Worm (Caenorhabditis elegans): ENCODE results near the gene rib-1.

rib-1 gene

DNA sequence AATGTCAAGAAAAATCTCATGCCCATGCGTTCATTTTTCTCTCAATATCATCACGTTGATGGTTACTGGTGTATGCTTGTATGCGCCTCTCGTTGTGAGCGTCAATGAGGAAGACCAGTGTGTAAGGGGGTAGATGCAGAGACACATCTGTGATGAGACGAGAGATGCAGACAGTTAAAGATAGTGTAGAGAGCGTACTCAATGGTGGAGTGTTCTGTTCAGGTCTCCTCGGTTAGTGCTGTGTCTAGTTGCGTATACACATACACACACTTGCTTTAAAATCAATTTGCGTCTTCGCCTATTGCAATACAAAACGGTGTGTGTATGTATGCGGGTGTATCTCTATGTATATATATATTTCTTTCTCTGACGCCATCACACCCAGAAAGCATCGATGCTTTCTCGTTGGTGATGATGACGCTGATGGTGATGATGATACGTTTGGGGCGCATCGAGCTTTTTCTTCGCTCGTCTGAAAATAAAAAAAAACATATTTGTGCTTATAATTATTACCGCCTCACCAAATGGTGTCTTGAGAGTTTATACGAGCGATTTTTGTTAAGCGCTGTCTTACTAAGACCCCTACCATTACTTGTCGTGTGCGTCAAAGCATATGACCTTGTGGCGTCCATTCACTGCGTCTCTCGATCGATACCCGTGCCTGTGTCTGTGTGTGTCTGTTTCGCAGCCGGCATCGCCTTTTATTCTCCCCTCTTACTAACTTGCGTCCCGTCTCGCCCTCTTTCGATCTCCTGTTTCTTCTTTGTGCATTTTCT, 15.0 kb downstream of the rib-1 start, which contains the start of gene F40F11.3 (continued):
- TF ChIP-seq F23B12.7 (tag; optimal IDR thresholded peaks at IDR 0.05; ENCODE audit: insufficient read depth) (no peak), F57A8.1 (GFP tag; optimal IDR thresholded peaks at IDR 0.05) (peak; percentile 25), pha-4 (tag; optimal IDR thresholded peaks at IDR 0.05) (no peak), pbrm-1 (GFP tag; IDR thresholded peaks at IDR 0.05) (peak; percentile 73), hmg-20 (GFP tag; IDR thresholded peaks at IDR 0.05) (peak; percentile 37; the same call in 1 of the 2 replicates), madf-3 (GFP tag; IDR thresholded peaks at IDR 0.05) (0 out of 2 replicates have a peak, but pooled peaks have one; percentile 48), snpc-4 (GFP tag; optimal IDR thresholded peaks at IDR 0.05) (no peak), snpc-4 (tag; optimal IDR thresholded peaks at IDR 0.05) (peak in 3 of 4 experiments; percentile 20 to 44 (median 26)), B0019.2 (GFP tag; conservative IDR thresholded peaks at IDR 0.05) (no peak), mcd-1 (GFP tag; IDR thresholded peaks at IDR 0.05) (peak; percentile 64), attf-3 (GFP tag; conservative IDR thresholded peaks at IDR 0.05) (no peak), tbp1 (GFP tag; optimal IDR thresholded peaks at IDR 0.05) (peak; percentile 54), egl-18 (GFP tag; IDR thresholded peaks at IDR 0.05) (0 out of 2 replicates have a peak, but pooled peaks have one; percentile 40), bed-1 (GFP tag; IDR thresholded peaks at IDR 0.05) (no peak), efl-1 (GFP tag; optimal IDR thresholded peaks at IDR 0.05) (no peak), egl-44 (GFP tag; IDR thresholded peaks at IDR 0.05) (peak; percentile 64; the same call in 1 of the 2 replicates), unc-130 (GFP tag; optimal IDR thresholded peaks at IDR 0.05) (no peak), ztf-26 (tag; optimal IDR thresholded peaks at IDR 0.05) (peak; percentile 51), somi-1 (GFP tag; optimal IDR thresholded peaks at IDR 0.05) (peak; percentile 16), ekl-4 (GFP tag; IDR thresholded peaks at IDR 0.05) (peak; percentile 73), cebp-1 (GFP tag; IDR thresholded peaks at IDR 0.05) (peak; percentile 7; the same call in 1 of the 2 replicates), cebp-1 (tag; optimal IDR thresholded peaks at IDR 0.05) (peak; percentile 77), lin-26 (GFP tag; IDR thresholded peaks at IDR 0.05) (peak; percentile 66; the same call in 1 of the 2 replicates), lin-40 (tag; optimal IDR thresholded peaks at IDR 0.05) (peak; percentile 83), ceh-40 (GFP tag; IDR thresholded peaks at IDR 0.05) (0 out of 2 replicates have a peak, but pooled peaks have one; percentile 52)

DNA sequence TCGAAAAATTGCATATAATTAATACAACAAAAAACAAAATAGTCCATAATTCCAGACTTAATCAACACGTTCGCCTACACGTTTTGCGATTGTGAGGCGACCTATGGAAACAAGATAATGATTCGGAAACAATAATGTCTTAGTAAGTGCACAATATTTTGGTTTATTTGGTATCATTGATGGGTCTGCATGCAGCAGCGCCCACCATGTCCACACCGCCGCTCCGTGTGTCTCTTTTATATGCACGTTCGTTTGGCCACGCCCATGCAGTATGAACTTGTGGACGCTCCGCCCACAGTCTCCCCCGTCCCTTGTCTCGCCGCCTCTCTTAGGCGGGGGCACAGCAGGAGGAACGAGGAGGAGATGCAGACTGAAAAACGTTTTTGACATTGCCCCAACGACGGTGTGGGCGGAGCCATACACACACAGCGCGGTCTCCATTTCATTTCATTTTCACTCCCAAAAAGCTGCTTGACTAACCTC, 15.6 kb downstream of the rib-1 start, which contains the start of gene mig-38:
Gene mig-38 (plus strand): TSS at position 54 of the 483 bp plus-strand sequence.
- TF ChIP-seq ztf-25 (GFP tag; IDR thresholded peaks at IDR 0.05) (no peak), ztf-28 (GFP tag; IDR thresholded peaks at IDR 0.05) (no peak), F22D6.2 (tag; optimal IDR thresholded peaks at IDR 0.05) (no peak), aptf-2 (GFP tag; conservative IDR thresholded peaks at IDR 0.05) (no peak), sptf-2 (GFP tag; optimal IDR thresholded peaks at IDR 0.05) (peak; percentile 25), let-526 (GFP tag; IDR thresholded peaks at IDR 0.05) (no peak), repo-1 (tag; optimal IDR thresholded peaks at IDR 0.05) (peak; percentile 47), dpl-1 (GFP tag; optimal IDR thresholded peaks at IDR 0.05) (no peak), athp-1 (tag; optimal IDR thresholded peaks at IDR 0.05) (peak; percentile 29), fkh-3 (tag; optimal IDR thresholded peaks at IDR 0.05) (no peak), nhr-80 (tag; optimal IDR thresholded peaks at IDR 0.05) (peak; percentile 75), B0336.3 (GFP tag; IDR thresholded peaks at IDR 0.05) (no peak), zim-3 (tag; optimal IDR thresholded peaks at IDR 0.05) (no peak), lin-35 (GFP tag; optimal IDR thresholded peaks at IDR 0.05) (no peak), C17E4.6 (GFP tag; IDR thresholded peaks at IDR 0.05) (0 out of 2 replicates have a peak, but pooled peaks have one; percentile 20), Y53G8AR.9 (GFP tag; conservative IDR thresholded peaks at IDR 0.05) (no peak; the same call in 1 of the 2 replicates), mxl-1 (tag; optimal IDR thresholded peaks at IDR 0.05) (no peak), mel-28 (tag; optimal IDR thresholded peaks at IDR 0.05; ENCODE audit: borderline replicate concordance) (no peak), unc-62 (GFP tag; optimal IDR thresholded peaks at IDR 0.05) (no peak), ztf-6 (GFP tag; IDR thresholded peaks at IDR 0.05) (no peak), ceh-79 (tag; optimal IDR thresholded peaks at IDR 0.05) (no peak), gei-17 (GFP tag; optimal IDR thresholded peaks at IDR 0.05) (peak; percentile 32), egl-18 (GFP tag; IDR thresholded peaks at IDR 0.05) (no peak), hmg-20 (GFP tag; IDR thresholded peaks at IDR 0.05) (no peak), B0261.1 (tag; optimal IDR thresholded peaks at IDR 0.05) (no peak)

Data from whole organism, young adult.